Worm (Caenorhabditis elegans): ENCODE results near the gene F59E12.6.
"Not testable (repeated sequence)": the region's sequence is repeated elsewhere in the genome, so short reads cannot be mapped to it uniquely, and the experiment has no call there.

F59E12.6 gene

DNA sequence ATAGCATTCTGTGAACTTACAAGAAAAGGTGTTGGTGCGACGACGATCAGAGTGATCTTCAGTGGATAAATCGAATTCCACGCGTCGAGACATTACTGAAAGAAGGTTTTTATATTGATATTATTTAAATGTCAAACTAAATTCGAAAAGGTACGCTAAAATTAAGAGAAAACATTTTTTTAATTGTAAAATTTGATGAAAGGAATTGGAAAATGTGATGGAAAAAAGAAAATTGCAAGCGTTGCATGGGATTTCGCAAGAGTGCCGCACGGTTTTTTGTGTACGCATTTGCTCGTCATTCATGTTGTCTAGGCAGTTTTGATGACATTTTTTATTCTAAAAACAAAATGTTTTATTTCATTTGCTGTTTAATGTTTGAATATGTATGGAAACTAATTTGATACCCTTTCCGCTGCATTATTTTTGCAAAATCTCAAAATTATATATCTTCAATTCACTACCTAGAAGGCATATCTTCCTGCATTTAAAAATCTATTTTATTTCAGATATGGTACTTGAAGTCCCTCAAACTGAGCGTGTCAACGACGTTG lies at the start of gene F59E12.6, which contains the start of gene npl-4.1:
Gene F59E12.6 (minus strand): TSS at position 101 of the 551 bp plus-strand sequence.
Gene npl-4.1 (plus strand): TSS at position 501 of the 551 bp plus-strand sequence.
- TF ChIP-seq snpc-4, nhr-12, aly-2 (tag; optimal IDR thresholded peaks at IDR 0.05): not testable (repeated sequence)

DNA sequence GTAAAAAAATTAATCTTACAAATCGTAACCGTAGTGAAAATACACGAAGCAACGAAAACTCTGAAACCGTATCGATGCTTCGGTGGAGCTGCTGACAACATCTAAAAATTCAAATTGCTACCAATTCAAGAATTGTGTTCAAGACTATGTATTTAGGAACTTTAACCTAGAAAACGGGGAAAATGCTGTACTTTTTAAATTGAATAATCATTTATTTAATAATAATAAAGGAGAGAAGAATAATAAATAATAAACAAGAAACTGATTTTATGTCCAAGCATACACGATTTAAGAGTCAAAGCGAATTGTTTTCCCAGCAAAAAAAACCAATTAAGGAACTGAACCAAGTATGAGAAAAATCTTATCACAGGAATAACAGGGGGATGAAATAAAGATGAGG lies 38.8 kb upstream of the F59E12.6 start, which contains the start of gene C25H3.17:
Gene C25H3.17 (minus strand): TSS at position 101 of the 400 bp plus-strand sequence.
- TF ChIP-seq nhr-11 (tag; optimal IDR thresholded peaks at IDR 0.05): no peak
- TF ChIP-seq fos-1 (tag; optimal IDR thresholded peaks at IDR 0.05): no peak
- TF ChIP-seq eor-1 (tag; optimal IDR thresholded peaks at IDR 0.05): no peak
- no peak for TF ChIP-seq ceh-9 (tag; optimal IDR thresholded peaks at IDR 0.05)
- TF ChIP-seq aly-2 (tag; optimal IDR thresholded peaks at IDR 0.05): no peak
- TF ChIP-seq nhr-25 (tag; optimal IDR thresholded peaks at IDR 0.05): no peak
- TF ChIP-seq ceh-82 (tag; optimal IDR thresholded peaks at IDR 0.05): no peak
- no peak for TF ChIP-seq skn-1 (tag; optimal IDR thresholded peaks at IDR 0.05)
- no peak for TF ChIP-seq egl-27 (tag; optimal IDR thresholded peaks at IDR 0.05)
- no peak for TF ChIP-seq mdl-1 (tag; optimal IDR thresholded peaks at IDR 0.05)
- TF ChIP-seq elt-2 (tag; optimal IDR thresholded peaks at IDR 0.05): no peak
- TF ChIP-seq jun-1 (tag; optimal IDR thresholded peaks at IDR 0.05): no peak
- no peak for TF ChIP-seq sea-2 (GFP tag; optimal IDR thresholded peaks at IDR 0.05)
- TF ChIP-seq nhr-237 (tag; optimal IDR thresholded peaks at IDR 0.05): no peak

DNA sequence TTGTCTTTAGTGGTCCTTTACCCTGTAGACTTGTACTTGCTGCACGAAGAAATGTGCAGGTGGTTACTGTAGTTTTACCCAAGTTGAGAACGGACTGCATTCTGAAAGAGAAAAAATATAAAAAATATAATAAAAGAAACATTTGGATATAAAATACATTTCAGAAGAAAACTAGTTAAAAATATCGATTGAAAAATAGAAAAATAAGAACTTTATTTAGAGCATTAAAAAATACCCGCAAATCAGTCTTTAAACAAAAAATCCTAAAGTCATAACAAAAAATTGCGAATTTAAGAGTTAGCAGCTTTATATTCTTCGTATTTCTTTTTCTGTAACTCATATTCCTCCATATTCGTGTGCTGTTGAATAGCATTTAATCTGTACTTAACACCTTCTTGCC lies 38.1 kb upstream of the F59E12.6 start, which contains the start of gene C25H3.7:
Gene C25H3.7 (minus strand): TSS at position 101 of the 400 bp plus-strand sequence.
- no peak for TF ChIP-seq hmg-11 (tag; optimal IDR thresholded peaks at IDR 0.05)
- TF ChIP-seq nhr-77 (tag; optimal IDR thresholded peaks at IDR 0.05): no peak
- no peak for TF ChIP-seq ztf-11 (tag; optimal IDR thresholded peaks at IDR 0.05)
- TF ChIP-seq zag-1 (tag; optimal IDR thresholded peaks at IDR 0.05): no peak
- TF ChIP-seq egl-5 (tag; optimal IDR thresholded peaks at IDR 0.05): no peak
- TF ChIP-seq elt-1 (tag; optimal IDR thresholded peaks at IDR 0.05): no peak
- TF ChIP-seq daf-12 (tag; optimal IDR thresholded peaks at IDR 0.05): no peak
- TF ChIP-seq eor-1 (tag; optimal IDR thresholded peaks at IDR 0.05): no peak
- no peak for TF ChIP-seq nfya-1 (tag; optimal IDR thresholded peaks at IDR 0.05; ENCODE audit: insufficient read depth)
- no peak for TF ChIP-seq nhr-28 (tag; optimal IDR thresholded peaks at IDR 0.05)
- no peak for TF ChIP-seq unc-62 (GFP tag; optimal IDR thresholded peaks at IDR 0.05)
- TF ChIP-seq nhr-67 (tag; optimal IDR thresholded peaks at IDR 0.05): no peak
- TF ChIP-seq pha-4 (tag; optimal IDR thresholded peaks at IDR 0.05): no peak
- TF ChIP-seq fkh-2 (tag; optimal IDR thresholded peaks at IDR 0.05): no peak
- no peak for TF ChIP-seq nhr-11 (tag; optimal IDR thresholded peaks at IDR 0.05)
- no peak for TF ChIP-seq mdl-1 (tag; optimal IDR thresholded peaks at IDR 0.05)
- no peak for TF ChIP-seq sea-2 (GFP tag; optimal IDR thresholded peaks at IDR 0.05)
- TF ChIP-seq lsy-12 (tag; optimal IDR thresholded peaks at IDR 0.05): no peak
- no peak for TF ChIP-seq snpc-4 (tag; optimal IDR thresholded peaks at IDR 0.05)
- no peak for TF ChIP-seq elt-2 (tag; optimal IDR thresholded peaks at IDR 0.05)

DNA sequence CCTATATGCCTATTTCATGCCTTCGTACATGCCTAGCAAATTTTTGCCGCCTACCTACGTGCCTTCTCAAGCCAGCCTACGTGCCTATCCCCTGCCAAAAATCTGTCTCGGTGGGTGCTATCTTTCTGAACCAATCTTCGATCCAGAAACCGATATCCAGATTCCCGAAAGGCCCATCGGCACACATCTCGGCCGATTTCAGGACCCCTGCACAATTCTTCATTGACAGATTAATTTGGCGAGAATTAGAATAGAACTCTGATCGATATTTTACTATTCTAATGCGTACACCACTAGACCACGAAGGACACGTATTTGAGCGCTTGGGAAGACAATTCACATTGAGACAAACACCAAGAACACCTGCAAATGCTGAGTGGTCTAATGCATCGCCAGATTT lies 36.8 kb upstream of the F59E12.6 start:
- TF ChIP-seq ceh-16 (tag; optimal IDR thresholded peaks at IDR 0.05) (no peak), lin-15B (tag; optimal IDR thresholded peaks at IDR 0.05) (no peak), daf-12 (tag; optimal IDR thresholded peaks at IDR 0.05) (no peak), ztf-4 (tag; optimal IDR thresholded peaks at IDR 0.05) (no peak), mdl-1 (tag; optimal IDR thresholded peaks at IDR 0.05) (no peak), R02D3.7 (tag; optimal IDR thresholded peaks at IDR 0.05) (no peak), tbx-2 (tag; optimal IDR thresholded peaks at IDR 0.05) (no peak)

DNA sequence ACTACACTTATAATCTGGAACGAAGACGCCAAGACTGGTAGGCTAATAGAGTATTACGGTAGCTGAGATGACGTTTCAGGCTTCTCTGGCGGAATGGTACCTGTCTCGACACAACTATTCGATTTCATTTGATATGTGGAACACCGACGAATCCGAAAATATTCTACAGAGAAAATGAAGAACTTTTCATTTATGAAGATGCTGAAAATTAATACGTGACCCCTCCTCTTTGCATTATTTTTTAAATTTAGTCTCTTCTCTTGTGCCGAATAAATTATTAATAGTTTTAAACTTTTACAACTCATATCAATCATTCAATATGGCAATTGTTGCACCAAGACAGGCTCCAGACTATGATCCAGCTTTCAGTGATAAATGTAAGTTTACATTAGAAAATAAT lies 35.2 kb upstream of the F59E12.6 start, which contains the start of gene C25H3.16:
Gene C25H3.16 (plus strand): TSS at position 301 of the 400 bp plus-strand sequence.
- TF ChIP-seq egl-27 (tag; optimal IDR thresholded peaks at IDR 0.05) (no peak), unc-62 (GFP tag; optimal IDR thresholded peaks at IDR 0.05) (no peak), snpc-4 (tag; optimal IDR thresholded peaks at IDR 0.05) (no peak), aly-2 (tag; optimal IDR thresholded peaks at IDR 0.05) (no peak), lsy-12 (tag; optimal IDR thresholded peaks at IDR 0.05) (no peak)
